Fruit fly (Drosophila melanogaster) whole organism, embryonic: ENCODE data around the gene Nsun5.

Source experiments
- Aef1 ChIP-seq: fragments of 200-800 bp; sonication (Bioruptor generic); IDR thresholded peaks from 3 replicates; pipeline ENCODE4 v1.3.6; 2022; ENCODE audit warnings: missing biosample characterization, missing genetic modification characterization
- B-H1 ChIP-seq: fragments of 200-800 bp; sonication (Bioruptor generic); IDR thresholded peaks from 3 replicates; pipeline ENCODE4 v1.3.6; 2022; ENCODE audit warnings: missing biosample characterization, missing genetic modification characterization
- Bgb ChIP-seq: fragments of 200-800 bp; sonication (Bioruptor generic); IDR thresholded peaks from 2 replicates; pipeline ENCODE4 v1.3.6; 2022; ENCODE audit warnings: missing biosample characterization, missing genetic modification characterization; ENCODE audit not compliant: partially characterized antibody
- CG10274 ChIP-seq: fragments of 200-800 bp; sonication (Bioruptor generic); optimal IDR thresholded peaks from 3 replicates; lab custom pipeline; 2017; ENCODE audit warnings: missing biosample characterization, mild to moderate bottlenecking, missing genetic modification characterization
- CG11085 ChIP-seq: fragments of 200-800 bp; sonication (Bioruptor generic); IDR thresholded peaks from 2 replicates; pipeline ENCODE4 v1.3.6; 2022; ENCODE audit warnings: missing biosample characterization, missing genetic modification characterization
- CG14667 ChIP-seq: fragments of 200-800 bp; sonication (Bioruptor generic); IDR thresholded peaks from 2 replicates; pipeline ENCODE4 v1.3.6; 2022; ENCODE audit warnings: missing biosample characterization, missing genetic modification characterization
- CG1603 ChIP-seq: fragments of 200-800 bp; sonication (Bioruptor generic); optimal IDR thresholded peaks from 2 replicates; lab custom pipeline; 2019; ENCODE audit warnings: missing biosample characterization, mild to moderate bottlenecking, missing genetic modification characterization, moderate library complexity
- CG17361 ChIP-seq: fragments of 200-800 bp; sonication (Bioruptor generic); IDR thresholded peaks from 3 replicates; pipeline ENCODE4 v1.3.6; 2022; ENCODE audit warnings: missing biosample characterization, missing genetic modification characterization
- CG18476 ChIP-seq: fragments of 200-800 bp; sonication (Bioruptor generic); optimal IDR thresholded peaks from 2 replicates; lab custom pipeline; 2016; ENCODE audit warnings: missing biosample characterization, mild to moderate bottlenecking, missing genetic modification characterization
- CG43689 ChIP-seq: fragments of 200-800 bp; sonication (Bioruptor generic); IDR thresholded peaks from 2 replicates; pipeline ENCODE4 v1.3.6; 2022; ENCODE audit warnings: missing biosample characterization, missing genetic modification characterization
- CG4424 ChIP-seq: fragments of 200-800 bp; sonication (Bioruptor generic); optimal IDR thresholded peaks from 3 replicates; lab custom pipeline; 2016; ENCODE audit warnings: missing biosample characterization, missing genetic modification characterization
- D19B ChIP-seq: fragments of 200-800 bp; sonication (Bioruptor generic); optimal IDR thresholded peaks from 2 replicates; lab custom pipeline; 2017; ENCODE audit warnings: missing biosample characterization, mild to moderate bottlenecking, missing genetic modification characterization
- Drgx ChIP-seq: fragments of 200-800 bp; sonication (Bioruptor generic); IDR thresholded peaks from 2 replicates; pipeline ENCODE4 v1.3.6; 2022; ENCODE audit warnings: missing biosample characterization, missing genetic modification characterization
- HHEX ChIP-seq: fragments of 200-800 bp; sonication (Bioruptor generic); optimal IDR thresholded peaks from 3 replicates; lab custom pipeline; 2017; ENCODE audit warnings: missing biosample characterization, mild to moderate bottlenecking, missing genetic modification characterization, missing genetic modification reagents
- HLH3B ChIP-seq: fragments of 200-800 bp; sonication (Bioruptor generic); IDR thresholded peaks from 2 replicates; pipeline ENCODE4 v1.3.6; 2022; ENCODE audit warnings: missing biosample characterization, missing genetic modification characterization
- HLH4C ChIP-seq: fragments of 200-800 bp; sonication (Bioruptor generic); IDR thresholded peaks from 3 replicates; pipeline ENCODE4 v1.3.6; 2022; ENCODE audit warnings: missing biosample characterization, missing genetic modification characterization; ENCODE audit not compliant: partially characterized antibody
- Hand ChIP-seq: fragments of 200-800 bp; sonication (Bioruptor generic); optimal IDR thresholded peaks from 2 replicates; lab custom pipeline; 2017; ENCODE audit warnings: mild to moderate bottlenecking, missing biosample characterization, missing genetic modification reagents, missing genetic modification characterization
- Kr ChIP-seq: fragments of 200-800 bp; sonication (Bioruptor generic); optimal IDR thresholded peaks from 2 replicates; lab custom pipeline; 2017; ENCODE audit warnings: missing biosample characterization, mild to moderate bottlenecking, missing genetic modification characterization
- NK7.1 ChIP-seq: fragments of 200-800 bp; sonication (Bioruptor generic); optimal IDR thresholded peaks from 3 replicates; lab custom pipeline; 2016; ENCODE audit warnings: missing biosample characterization, missing genetic modification characterization
- Optix ChIP-seq: fragments of 200-800 bp; sonication (Bioruptor generic); IDR thresholded peaks from 3 replicates; pipeline ENCODE4 v1.3.6; 2022; ENCODE audit warnings: missing biosample characterization, missing genetic modification characterization
- Rx ChIP-seq: fragments of 200-800 bp; sonication (Bioruptor generic); IDR thresholded peaks from 2 replicates; pipeline ENCODE4 v1.3.6; 2022; ENCODE audit warnings: missing biosample characterization, missing genetic modification characterization
- Xbp1 ChIP-seq: fragments of 200-800 bp; sonication (Bioruptor generic); optimal IDR thresholded peaks from 3 replicates; lab custom pipeline; 2016; ENCODE audit warnings: missing biosample characterization, mild to moderate bottlenecking, missing genetic modification characterization
- al ChIP-seq: fragments of 200-800 bp; sonication (Bioruptor generic); IDR thresholded peaks from 2 replicates; pipeline ENCODE4 v1.3.6; 2022; ENCODE audit warnings: missing biosample characterization, missing genetic modification characterization
- ara ChIP-seq: fragments of 200-800 bp; sonication (Bioruptor generic); IDR thresholded peaks from 2 replicates; pipeline ENCODE4 v1.3.6; 2022; ENCODE audit warnings: missing biosample characterization, missing genetic modification characterization
- az2 ChIP-seq: fragments of 200-800 bp; sonication (Bioruptor generic); optimal IDR thresholded peaks from 3 replicates; lab custom pipeline; 2016; ENCODE audit warnings: missing biosample characterization, missing genetic modification characterization
- bsh ChIP-seq, 2 experiments: fragments of 200-800 bp; sonication (Bioruptor generic); optimal IDR thresholded peaks; 2 replicates each; lab custom pipeline; 2017 to 2018; ENCODE audit warnings: mild to moderate bottlenecking in 2 of 2, missing biosample characterization in 2 of 2, missing genetic modification characterization in 2 of 2, moderate library complexity in 1 of 2
- chinmo ChIP-seq: fragments of 200-800 bp; sonication (Bioruptor generic); IDR thresholded peaks from 4 replicates; pipeline ENCODE4 v1.3.6; 2022; ENCODE audit warnings: missing biosample characterization, missing genetic modification characterization; ENCODE audit not compliant: partially characterized antibody
- corto ChIP-seq: fragments of 200-800 bp; sonication (Bioruptor generic); optimal IDR thresholded peaks from 2 replicates; lab custom pipeline; 2016; ENCODE audit warnings: missing biosample characterization, mild to moderate bottlenecking, missing genetic modification characterization, moderate library complexity
- dysf ChIP-seq: fragments of 200-800 bp; sonication (Bioruptor generic); IDR thresholded peaks from 3 replicates; pipeline ENCODE4 v1.3.6; 2022; ENCODE audit warnings: missing biosample characterization, missing genetic modification characterization
- fd64A ChIP-seq: fragments of 200-800 bp; sonication (Bioruptor generic); optimal IDR thresholded peaks from 3 replicates; lab custom pipeline; 2018; ENCODE audit warnings: missing biosample characterization, mild to moderate bottlenecking, missing genetic modification characterization
- nom ChIP-seq: fragments of 200-800 bp; sonication (Bioruptor generic); optimal IDR thresholded peaks from 2 replicates; lab custom pipeline; 2017; ENCODE audit warnings: missing biosample characterization, missing genetic modification characterization, mild to moderate bottlenecking, moderate library complexity, missing genetic modification reagents
- pan ChIP-seq, 4 experiments: fragments of >200 bp in 3 of 4; fragments of 200-800 bp in 1 of 4; sonication (Bioruptor generic) in 1 of 4; optimal IDR thresholded peaks in 3 of 4; IDR thresholded peaks in 1 of 4; 2 replicates each; pipeline versions ENCODE4 v1.3.6 to Lab custom; 2017 to 2022; ENCODE audit warnings: missing biosample characterization in 2 of 4, missing genetic modification characterization in 2 of 4, mixed read lengths in 1 of 4
- row ChIP-seq: fragments of 200-800 bp; sonication (Bioruptor generic); IDR thresholded peaks from 3 replicates; pipeline ENCODE4 v1.3.6; 2022; ENCODE audit warnings: missing biosample characterization, missing genetic modification characterization
- sd ChIP-seq: fragments of 200-800 bp; sonication (Bioruptor generic); optimal IDR thresholded peaks from 3 replicates; lab custom pipeline; 2018; ENCODE audit warnings: missing biosample characterization, mild to moderate bottlenecking, missing genetic modification characterization, moderate library complexity
- tgo ChIP-seq: fragments of 200-800 bp; sonication (Bioruptor generic); IDR thresholded peaks from 3 replicates; pipeline ENCODE4 v1.3.6; 2022; ENCODE audit warnings: missing biosample characterization, missing genetic modification characterization
- tin ChIP-seq: fragments of 200-800 bp; sonication (Bioruptor generic); optimal IDR thresholded peaks from 3 replicates; lab custom pipeline; 2016; ENCODE audit warnings: missing biosample characterization, missing genetic modification characterization
- twi ChIP-seq: fragments of 200-800 bp; optimal IDR thresholded peaks from 2 replicates; lab custom pipeline; 2019; ENCODE audit warnings: missing biosample characterization, mild to moderate bottlenecking, missing genetic modification characterization, moderate library complexity
- wdn ChIP-seq: fragments of 200-800 bp; sonication (Bioruptor generic); IDR thresholded peaks from 2 replicates; pipeline ENCODE4 v1.3.6; 2022; ENCODE audit warnings: missing biosample characterization, missing genetic modification characterization
- z ChIP-seq: fragments of 200-800 bp; sonication (Bioruptor generic); IDR thresholded peaks from 3 replicates; pipeline ENCODE4 v1.3.6; 2022; ENCODE audit warnings: missing biosample characterization, missing genetic modification characterization

The Nsun5 gene

DNA sequence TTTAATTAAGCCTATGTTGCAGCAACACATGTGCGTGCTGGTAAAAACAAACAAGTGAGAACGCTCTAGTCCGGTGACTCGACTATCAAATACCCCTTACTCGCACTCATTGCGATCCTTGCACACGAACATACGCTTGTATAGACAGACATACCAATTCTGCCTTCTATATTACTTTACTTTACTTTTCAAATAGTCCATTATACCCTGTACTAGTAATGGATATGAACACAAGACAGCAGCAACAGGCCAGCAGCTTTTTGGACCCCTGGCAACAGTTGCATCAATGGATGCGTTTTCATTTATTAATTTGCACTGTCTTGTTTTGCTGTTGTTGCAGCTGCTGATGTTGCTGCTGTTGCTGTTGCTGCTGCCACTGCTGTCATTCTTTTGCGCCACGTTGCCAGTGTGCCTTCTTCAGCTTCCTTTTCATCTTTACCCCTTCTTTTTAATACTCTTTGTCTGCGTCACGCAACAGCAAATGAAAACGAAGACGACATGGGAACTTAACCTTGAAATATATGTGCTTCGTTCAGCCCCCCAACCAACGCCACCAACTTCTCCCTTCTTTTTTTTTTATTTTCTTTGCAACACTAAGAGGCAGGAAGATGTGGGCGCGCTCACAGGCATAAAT is 43.5 kb downstream of the Nsun5 start (continued):
- no peak for TF ChIP-seq CG11085 (GFP tag; lab: Robert Waterston, UW)
- TF ChIP-seq tin (GFP tag; lab: Kevin White, UChicago) = peak; percentile 11
- no peak for TF ChIP-seq CG4424 (GFP tag; lab: Kevin White, UChicago)
- peak; percentile 62 for TF ChIP-seq row (GFP tag; lab: Robert Waterston, UW)
- no peak for TF ChIP-seq sd (tag; lab: Kevin White, UChicago)
- no peak for TF ChIP-seq CG18476 (GFP tag; lab: Kevin White, UChicago)
- TF ChIP-seq HLH3B (GFP tag; lab: Robert Waterston, UW) = peak; percentile 20; the same call in 1 of the 2 replicates
- peak; percentile 76 for TF ChIP-seq CG1603 (tag; lab: Kevin White, UChicago)
- TF ChIP-seq chinmo = no peak
- TF ChIP-seq dysf = peak; percentile 49; the same call in 1 of the 3 replicates
- TF ChIP-seq Bgb = no peak
- TF ChIP-seq bsh (GFP tag; optimal IDR thresholded peaks at IDR 0.05; lab: Kevin White, UChicago) = peak; percentile 60 to 68
- TF ChIP-seq CG43689 (GFP tag; lab: Robert Waterston, UW) = no peak
- 0 out of 2 replicates have a peak, but pooled peaks have one; percentile 17 for TF ChIP-seq Rx (GFP tag; lab: Robert Waterston, UW)
- no peak for TF ChIP-seq NK7.1 (GFP tag; lab: Kevin White, UChicago)
- peak; percentile 15 for TF ChIP-seq Xbp1 (GFP tag; lab: Kevin White, UChicago)
- TF ChIP-seq CG17361 (GFP tag; lab: Robert Waterston, UW) = peak; percentile 21; the same call in 1 of the 3 replicates
- TF ChIP-seq HHEX (GFP tag; lab: Kevin White, UChicago) = no peak
- 0 out of 3 replicates have a peak, but pooled peaks have one; percentile 18 for TF ChIP-seq B-H1
- TF ChIP-seq tgo (GFP tag; lab: Robert Waterston, UW) = peak; percentile 33; the same call in 1 of the 3 replicates
- TF ChIP-seq pan (optimal IDR thresholded peaks at IDR 0.05; lab: Kevin White, UChicago) = no peak
- peak in 1 of 2 experiments; percentile 49 for TF ChIP-seq pan (GFP tag; optimal IDR thresholded peaks at IDR 0.05 in 1 of 2, IDR thresholded peaks at IDR 0.05 in 1 of 2)
- no peak for TF ChIP-seq wdn (GFP tag; lab: Robert Waterston, UW)
- peak; percentile 57; the same call in 1 of the 3 replicates for TF ChIP-seq Optix (GFP tag; lab: Robert Waterston, UW)
- TF ChIP-seq HLH4C (GFP tag; lab: Robert Waterston, UW) = peak; percentile 10; the same call in 1 of the 3 replicates
- peak; percentile 56; the same call in 1 of the 2 replicates for TF ChIP-seq CG14667 (GFP tag; lab: Robert Waterston, UW)
- TF ChIP-seq D19B (GFP tag; lab: Kevin White, UChicago) = peak; percentile 26
- TF ChIP-seq nom (GFP tag; lab: Kevin White, UChicago) = peak; percentile 44
- TF ChIP-seq fd64A (GFP tag; lab: Kevin White, UChicago) = no peak
- TF ChIP-seq az2 = peak; percentile 22
- no peak for TF ChIP-seq Hand
- no peak for TF ChIP-seq Kr (GFP tag; lab: Kevin White, UChicago)
- no peak for TF ChIP-seq CG10274 (GFP tag; lab: Kevin White, UChicago)
- TF ChIP-seq twi (tag; lab: Kevin White, UChicago) = peak; percentile 29
- TF ChIP-seq corto (GFP tag; lab: Kevin White, UChicago) = peak; percentile 24
- TF ChIP-seq z (GFP tag; lab: Robert Waterston, UW) = no peak
- TF ChIP-seq Aef1 = peak; percentile 60; the same call in 2 of the 3 replicates
- peak; percentile 89 for TF ChIP-seq Drgx (GFP tag; lab: Robert Waterston, UW)
- no peak for TF ChIP-seq al (GFP tag; lab: Robert Waterston, UW)
- peak; percentile 79 for TF ChIP-seq ara (GFP tag; lab: Robert Waterston, UW)
